Worm (Caenorhabditis elegans) whole organism, mixed stage, embryonic: ENCODE results near the gene srx-28.
A peak's percentile ranks its signal among the peaks of the same experiment; 100 is the strongest.

ENCODE experiments used
- M03D4.4 ChIP-seq: sonication (generic microtip); optimal IDR thresholded peaks from 2 replicates; lab custom pipeline; 2017; ENCODE audit warnings: mild to moderate bottlenecking, missing genetic modification characterization, missing compliant biosample characterization
- bed-3 ChIP-seq: fragments of 200-800 bp; sonication (Bioruptor generic); optimal IDR thresholded peaks from 3 replicates; lab custom pipeline; 2018; ENCODE audit warnings: mild to moderate bottlenecking, missing genetic modification characterization, moderate library complexity, missing compliant biosample characterization
- blmp-1 ChIP-seq: fragments of 150-350 bp; optimal IDR thresholded peaks from 2 replicates; lab custom pipeline; 2014; ENCODE audit warnings: missing biosample characterization, missing genetic modification characterization
- ceh-39 ChIP-seq: fragments of 150-350 bp; optimal IDR thresholded peaks from 2 replicates; lab custom pipeline; 2014; ENCODE audit warnings: missing biosample characterization, missing genetic modification characterization
- ceh-83 ChIP-seq: fragments of 200-800 bp; sonication (Bioruptor generic); optimal IDR thresholded peaks from 2 replicates; lab custom pipeline; 2018; ENCODE audit warnings: mild to moderate bottlenecking, missing genetic modification characterization, missing compliant biosample characterization
- ces-1 ChIP-seq: fragments of 150-350 bp; optimal IDR thresholded peaks from 2 replicates; lab custom pipeline; 2014; ENCODE audit warnings: missing biosample characterization, missing genetic modification reagents, missing genetic modification characterization
- cnd-1 ChIP-seq: fragments of 200-800 bp; sonication (Bioruptor generic); optimal IDR thresholded peaks from 2 replicates; lab custom pipeline; 2018; ENCODE audit warnings: mild to moderate bottlenecking, missing genetic modification characterization, missing compliant biosample characterization
- elt-1 ChIP-seq: sonication (generic microtip); optimal IDR thresholded peaks from 2 replicates; lab custom pipeline; 2017; ENCODE audit warnings: missing genetic modification characterization, mild to moderate bottlenecking, missing compliant biosample characterization, antibody characterized with exemption, moderate library complexity, borderline replicate concordance; ENCODE audit not compliant: insufficient read depth
- elt-3 ChIP-seq: fragments of 150-350 bp; optimal IDR thresholded peaks from 2 replicates; lab custom pipeline; 2014; ENCODE audit warnings: missing biosample characterization, missing genetic modification characterization
- ham-2 ChIP-seq: fragments of 200-800 bp; sonication (Bioruptor generic); optimal IDR thresholded peaks from 2 replicates; lab custom pipeline; 2018; ENCODE audit warnings: mild to moderate bottlenecking, missing genetic modification characterization, missing compliant biosample characterization
- hlh-1 ChIP-seq: fragments of 150-350 bp; optimal IDR thresholded peaks from 2 replicates; lab custom pipeline; 2014; ENCODE audit warnings: missing biosample characterization, missing genetic modification reagents, missing genetic modification characterization
- lin-13 ChIP-seq: fragments of 150-350 bp; optimal IDR thresholded peaks from 2 replicates; lab custom pipeline; 2014; ENCODE audit warnings: missing biosample characterization, missing genetic modification characterization
- lin-32 ChIP-seq: fragments of 200-800 bp; sonication (Bioruptor generic); optimal IDR thresholded peaks from 2 replicates; lab custom pipeline; 2018; ENCODE audit warnings: mild to moderate bottlenecking, missing genetic modification characterization, missing compliant biosample characterization
- lsy-2 ChIP-seq: fragments of 150-350 bp; optimal IDR thresholded peaks from 2 replicates; lab custom pipeline; 2014; ENCODE audit warnings: missing biosample characterization, missing genetic modification characterization
- mab-5 ChIP-seq: fragments of 150-350 bp; optimal IDR thresholded peaks from 2 replicates; lab custom pipeline; 2014; ENCODE audit warnings: missing biosample characterization, missing genetic modification characterization
- mep-1 ChIP-seq: fragments of 150-350 bp; optimal IDR thresholded peaks from 2 replicates; lab custom pipeline; 2017; ENCODE audit warnings: missing biosample characterization, missing genetic modification reagents, missing genetic modification characterization, inconsistent platforms
- mls-2 ChIP-seq: sonication (generic microtip); optimal IDR thresholded peaks from 2 replicates; lab custom pipeline; 2016; ENCODE audit warnings: mild to moderate bottlenecking, missing genetic modification characterization, moderate library complexity, missing compliant biosample characterization
- nhr-12 ChIP-seq: fragments of 150-350 bp; optimal IDR thresholded peaks from 2 replicates; lab custom pipeline; 2014; ENCODE audit warnings: missing biosample characterization, missing genetic modification characterization
- nhr-2 ChIP-seq: fragments of 150-350 bp; optimal IDR thresholded peaks from 2 replicates; lab custom pipeline; 2014; ENCODE audit warnings: missing biosample characterization, missing genetic modification characterization
- nhr-237 ChIP-seq: fragments of 150-350 bp; optimal IDR thresholded peaks from 2 replicates; lab custom pipeline; 2014; ENCODE audit warnings: missing biosample characterization, missing genetic modification characterization
- nhr-28 ChIP-seq: fragments of 150-350 bp; optimal IDR thresholded peaks from 2 replicates; lab custom pipeline; 2014; ENCODE audit warnings: missing biosample characterization, missing genetic modification characterization
- nhr-76 ChIP-seq: sonication (generic microtip); optimal IDR thresholded peaks from 2 replicates; lab custom pipeline; 2017; ENCODE audit warnings: missing biosample characterization, missing genetic modification characterization
- pha-4 ChIP-seq: fragments of 150-350 bp; optimal IDR thresholded peaks from 2 replicates; lab custom pipeline; 2018; ENCODE audit warnings: missing biosample characterization, missing genetic modification reagents, missing genetic modification characterization
- sem-2 ChIP-seq: fragments of 200-800 bp; sonication (Bioruptor generic); optimal IDR thresholded peaks from 2 replicates; lab custom pipeline; 2018; ENCODE audit warnings: mild to moderate bottlenecking, missing genetic modification characterization, missing compliant biosample characterization
- snpc-4 ChIP-seq: fragments of 150-350 bp; optimal IDR thresholded peaks from 2 replicates; lab custom pipeline; 2014; ENCODE audit warnings: missing biosample characterization, missing genetic modification characterization
- sptf-1 ChIP-seq: sonication (generic microtip); optimal IDR thresholded peaks from 2 replicates; lab custom pipeline; 2017; ENCODE audit warnings: mild to moderate bottlenecking, missing genetic modification characterization, moderate library complexity, missing compliant biosample characterization
- tbx-8 ChIP-seq: fragments of 200-800 bp; sonication (Bioruptor generic); optimal IDR thresholded peaks from 2 replicates; lab custom pipeline; 2018; ENCODE audit warnings: mild to moderate bottlenecking, missing genetic modification characterization, moderate library complexity, missing compliant biosample characterization
- unc-120 ChIP-seq: sonication (generic microtip); optimal IDR thresholded peaks from 2 replicates; lab custom pipeline; 2017; ENCODE audit warnings: missing genetic modification characterization, missing compliant biosample characterization; ENCODE audit not compliant: poor library complexity, severe bottlenecking
- unc-39 ChIP-seq: fragments of 150-350 bp; optimal IDR thresholded peaks from 2 replicates; lab custom pipeline; 2014; ENCODE audit warnings: missing biosample characterization, missing genetic modification characterization
- unc-62 ChIP-seq: fragments of 150-350 bp; optimal IDR thresholded peaks from 2 replicates; lab custom pipeline; 2014; ENCODE audit warnings: missing biosample characterization, missing genetic modification reagents, missing genetic modification characterization
- zip-8 ChIP-seq: fragments of 150-350 bp; optimal IDR thresholded peaks from 2 replicates; lab custom pipeline; 2014; ENCODE audit warnings: missing biosample characterization, missing genetic modification characterization
- ztf-11 ChIP-seq: fragments of 150-350 bp; optimal IDR thresholded peaks from 2 replicates; lab custom pipeline; 2014; ENCODE audit warnings: missing biosample characterization, missing genetic modification characterization

The srx-28 gene

DNA sequence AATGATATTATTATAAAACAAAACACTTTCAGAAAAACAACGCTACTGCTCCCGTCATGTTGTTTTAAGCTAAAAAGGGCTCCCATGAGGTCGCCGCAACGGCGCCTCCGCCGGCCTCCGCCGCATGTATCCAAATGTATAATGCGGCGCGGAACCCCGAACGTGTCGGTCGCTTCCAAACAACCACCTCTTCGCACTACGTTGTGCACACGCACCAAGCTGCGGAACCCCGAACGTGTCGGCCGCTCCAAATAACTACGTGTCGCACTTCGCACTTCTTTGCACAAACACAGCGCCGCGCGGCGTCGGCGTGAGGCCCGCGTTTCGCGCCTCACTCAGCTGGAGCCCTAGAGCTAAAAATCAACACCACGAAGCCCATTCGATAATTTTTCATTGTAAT, 40.1 kb downstream of the srx-28 start:
- TF ChIP-seq unc-120 (no peak), ztf-11 (tag; lab: Kevin White, UChicago) (no peak), snpc-4 (tag; lab: Kevin White, UChicago) (no peak), nhr-2 (no peak), bed-3 (GFP tag; lab: Kevin White, UChicago) (no peak), nhr-28 (tag; lab: Kevin White, UChicago) (no peak), pha-4 (tag; lab: Kevin White, UChicago) (no peak), unc-62 (GFP tag; lab: Kevin White, UChicago) (no peak), nhr-237 (tag; lab: Kevin White, UChicago) (no peak), elt-1 (tag; lab: Kevin White, UChicago) (no peak), mab-5 (tag; lab: Kevin White, UChicago) (no peak), blmp-1 (tag; lab: Kevin White, UChicago) (no peak), lsy-2 (tag; lab: Kevin White, UChicago) (no peak), ceh-83 (GFP tag; lab: Kevin White, UChicago) (no peak), nhr-12 (tag; lab: Kevin White, UChicago) (no peak), lin-32 (GFP tag; lab: Kevin White, UChicago) (no peak), ham-2 (GFP tag; lab: Kevin White, UChicago) (no peak)

DNA sequence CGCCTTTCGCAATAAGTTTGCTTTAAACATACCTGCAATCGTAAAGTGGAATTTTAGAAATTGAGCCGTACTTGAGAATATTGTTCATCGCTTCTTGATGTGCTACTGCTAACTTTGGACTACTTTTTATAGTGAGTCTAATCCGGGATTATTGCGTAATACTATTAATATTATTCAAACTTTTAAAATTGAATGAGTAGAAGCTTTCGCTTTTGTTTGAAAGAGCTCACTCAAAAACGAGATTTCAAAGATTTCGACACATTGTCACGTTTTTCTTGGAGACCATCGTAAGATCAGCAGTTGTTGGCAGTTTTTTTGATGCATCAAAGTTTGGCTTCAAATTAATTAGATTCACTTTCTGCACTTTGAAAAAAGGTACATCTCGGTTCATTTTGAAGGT, 43.5 kb downstream of the srx-28 start, which contains the start of gene srt-28:
Gene srt-28, minus strand, starts transcription at position 101 of the 400 bp plus-strand sequence.
- TF ChIP-seq M03D4.4 (tag; lab: Kevin White, UChicago): no peak
- peak; percentile 43 for TF ChIP-seq zip-8

DNA sequence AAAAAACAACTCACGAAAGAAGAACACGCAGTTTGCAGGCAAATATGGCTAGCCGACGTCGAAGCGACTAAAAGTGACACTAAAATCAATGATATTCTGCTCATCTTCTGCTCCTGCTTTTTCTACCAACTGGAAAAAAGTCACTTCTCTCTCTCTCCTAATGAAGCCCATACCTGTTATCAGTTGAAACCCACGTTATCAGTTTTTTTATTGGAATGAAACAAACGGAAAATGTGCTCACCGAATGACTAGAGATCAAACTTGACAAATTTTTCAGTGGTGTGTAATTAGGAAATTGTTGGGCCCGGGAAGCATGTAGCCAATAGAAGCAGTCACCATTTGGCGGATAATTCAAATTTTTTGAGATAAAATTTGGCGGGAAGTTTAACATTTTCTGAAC, 45.6 kb downstream of the srx-28 start, which contains the start of gene C24B9.3:
Gene C24B9.3, minus strand, starts transcription at position 171 of the 400 bp plus-strand sequence.
- no peak for TF ChIP-seq mep-1 (tag; lab: Kevin White, UChicago)
- TF ChIP-seq bed-3 (GFP tag; lab: Kevin White, UChicago): no peak
- TF ChIP-seq snpc-4 (tag; lab: Kevin White, UChicago): no peak
- no peak for TF ChIP-seq unc-62 (GFP tag; lab: Kevin White, UChicago)
- no peak for TF ChIP-seq M03D4.4 (tag; lab: Kevin White, UChicago)
- TF ChIP-seq mls-2 (tag; lab: Kevin White, UChicago): no peak
- no peak for TF ChIP-seq pha-4 (tag; lab: Kevin White, UChicago)
- no peak for TF ChIP-seq unc-120
- no peak for TF ChIP-seq nhr-76 (tag; lab: Kevin White, UChicago)
- no peak for TF ChIP-seq mab-5 (tag; lab: Kevin White, UChicago)

DNA sequence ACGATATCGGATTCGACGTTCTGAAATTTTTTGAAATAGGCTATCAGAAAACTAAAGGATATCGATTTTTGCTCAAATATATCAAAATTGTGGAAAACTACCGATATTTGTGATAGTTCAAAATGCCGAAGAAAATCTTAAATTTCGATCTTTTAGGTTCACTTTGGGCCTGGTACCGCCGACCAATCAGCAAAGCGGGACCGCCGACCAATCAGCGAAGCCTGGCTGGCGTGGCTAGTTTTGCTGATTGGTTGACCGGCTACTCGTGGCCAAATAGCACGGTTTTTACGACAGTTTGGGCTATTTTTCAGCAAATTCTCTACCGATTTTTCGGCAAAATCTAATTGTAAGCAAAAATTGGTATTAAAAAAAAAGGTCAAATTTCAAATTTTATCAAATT, 46.9 kb downstream of the srx-28 start:
- TF ChIP-seq unc-39 (tag; lab: Kevin White, UChicago) (no peak), M03D4.4 (tag; lab: Kevin White, UChicago) (no peak), lin-13 (tag; lab: Kevin White, UChicago) (no peak), mep-1 (tag; lab: Kevin White, UChicago) (no peak), ceh-39 (tag; lab: Kevin White, UChicago) (no peak), unc-120 (no peak)
- TF ChIP-seq, all 35 proteins: peak for 0

DNA sequence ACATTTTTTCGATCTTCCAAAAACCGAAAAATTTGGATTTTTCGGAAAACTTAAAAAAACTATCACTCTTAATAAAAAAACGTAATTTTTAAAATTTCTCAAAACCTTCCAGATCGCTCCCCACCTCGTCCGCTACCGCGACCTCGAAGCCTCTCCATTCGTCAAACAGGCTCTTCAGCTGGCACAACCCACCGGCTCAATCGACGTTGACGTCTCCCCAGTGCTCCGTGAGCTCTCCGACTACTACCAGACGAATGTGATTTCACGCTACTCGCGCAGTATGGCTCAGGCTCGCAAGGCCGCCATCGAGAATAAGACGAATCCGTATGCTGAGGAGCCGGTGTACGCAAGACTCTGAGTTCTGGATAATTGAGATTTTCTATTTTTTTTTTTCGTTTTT, 50.7 kb downstream of the srx-28 start:
- no peak for TF ChIP-seq sem-2 (GFP tag; lab: Kevin White, UChicago)
- TF ChIP-seq tbx-8 (GFP tag; lab: Kevin White, UChicago): no peak
- TF ChIP-seq mep-1 (tag; lab: Kevin White, UChicago): no peak
- no peak for TF ChIP-seq nhr-2
- no peak for TF ChIP-seq ces-1 (GFP tag; lab: Kevin White, UChicago)
- TF ChIP-seq snpc-4 (tag; lab: Kevin White, UChicago): no peak
- TF ChIP-seq nhr-237 (tag; lab: Kevin White, UChicago): no peak
- no peak for TF ChIP-seq bed-3 (GFP tag; lab: Kevin White, UChicago)
- no peak for TF ChIP-seq sptf-1 (tag; lab: Kevin White, UChicago)
- TF ChIP-seq elt-3 (tag; lab: Kevin White, UChicago): no peak
- TF ChIP-seq ztf-11 (tag; lab: Kevin White, UChicago): no peak
- TF ChIP-seq unc-62 (GFP tag; lab: Kevin White, UChicago): no peak
- no peak for TF ChIP-seq cnd-1 (tag; lab: Kevin White, UChicago)
- TF ChIP-seq zip-8: no peak
- TF ChIP-seq hlh-1 (tag; lab: Kevin White, UChicago): no peak
- no peak for TF ChIP-seq lsy-2 (tag; lab: Kevin White, UChicago)
- TF ChIP-seq lin-13 (tag; lab: Kevin White, UChicago): no peak
- no peak for TF ChIP-seq lin-32 (GFP tag; lab: Kevin White, UChicago)
- TF ChIP-seq elt-1 (tag; lab: Kevin White, UChicago): no peak
- TF ChIP-seq blmp-1 (tag; lab: Kevin White, UChicago): no peak
